Fruit fly (Drosophila melanogaster): ENCODE measurements around the gene CG14877.

dm6 chr3R:15920751-15921156, 24.9 kb upstream of the CG14877 start, which contains the start of gene Fbxl7:
- TF ChIP-seq CTCF (optimal IDR thresholded peaks at IDR 0.05) (no peak), CG8478 (optimal IDR thresholded peaks at IDR 0.05) (no peak)

Measured in S2 (cell line).